Comparison of ENCODE assay signal across 8 worm cellular contexts in genomic region chrIII:3070026-3070573, ce11.
A peak's percentile ranks its signal among the peaks of the same experiment; 100 is the strongest.
TF ChIP-seq lines count a peak whose summit lies in the region.

Gene H06I04.3, plus strand, starts transcription at chrIII:3070523.

TF ChIP-seq in whole organism, L1 larva, 84 proteins besides CTCF, POLR2A, EP300 and RAD21 (continues in another document):
- TF ChIP-seq mep-1 (tag; optimal IDR thresholded peaks at IDR 0.05; lab: Kevin White, UChicago) = peak; percentile 39
- no peak for TF ChIP-seq rnt-1 (tag; optimal IDR thresholded peaks at IDR 0.05; lab: Kevin White, UChicago)
- TF ChIP-seq lin-35 (GFP tag; optimal IDR thresholded peaks at IDR 0.05; lab: Kevin White, UChicago) = peak; percentile 83 to 93
- TF ChIP-seq ceh-82 (tag; optimal IDR thresholded peaks at IDR 0.05; lab: Kevin White, UChicago) = peak in 2 of 3 experiments; percentile 27 to 34
- TF ChIP-seq dpl-1 (GFP tag; optimal IDR thresholded peaks at IDR 0.05; lab: Kevin White, UChicago) = peak; percentile 77 to 91 (median 85)
- peak; percentile 34 for TF ChIP-seq tbx-2 (tag; optimal IDR thresholded peaks at IDR 0.05; lab: Kevin White, UChicago)
- peak; percentile 20 for TF ChIP-seq blmp-1 (tag; optimal IDR thresholded peaks at IDR 0.05; lab: Kevin White, UChicago)
- TF ChIP-seq lsy-2 (tag; optimal IDR thresholded peaks at IDR 0.05; lab: Kevin White, UChicago) = peak; percentile 27 to 79
- no peak for TF ChIP-seq lin-13 (GFP tag; optimal IDR thresholded peaks at IDR 0.05; lab: Kevin White, UChicago)
- TF ChIP-seq skn-1 (tag; optimal IDR thresholded peaks at IDR 0.05; lab: Kevin White, UChicago) = peak; percentile 28

TF ChIP-seq in whole organism, L2 larva, 48 proteins besides CTCF, POLR2A, EP300 and RAD21:
- TF ChIP-seq lsy-2 (tag; optimal IDR thresholded peaks at IDR 0.05; lab: Kevin White, UChicago) (peak in 1 of 2 experiments; percentile 61), gmeb-1 (tag; optimal IDR thresholded peaks at IDR 0.05; lab: Kevin White, UChicago) (peak; percentile 81), nhr-129 (tag; optimal IDR thresholded peaks at IDR 0.05; lab: Kevin White, UChicago) (peak; percentile 20), unc-55 (GFP tag; optimal IDR thresholded peaks at IDR 0.05; lab: Kevin White, UChicago) (peak; percentile 68), aly-2 (tag; optimal IDR thresholded peaks at IDR 0.05; lab: Kevin White, UChicago) (no peak)

TF ChIP-seq in whole organism, L3 larva, 47 proteins besides CTCF, POLR2A, EP300 and RAD21 (continues in another document):
- no peak for TF ChIP-seq fkh-10 (GFP tag; optimal IDR thresholded peaks at IDR 0.05; lab: Kevin White, UChicago)
- no peak for TF ChIP-seq ztf-4 (tag; optimal IDR thresholded peaks at IDR 0.05; lab: Kevin White, UChicago)
- TF ChIP-seq aly-2 (tag; optimal IDR thresholded peaks at IDR 0.05; lab: Kevin White, UChicago) = no peak
- no peak for TF ChIP-seq egl-27 (tag; optimal IDR thresholded peaks at IDR 0.05; lab: Kevin White, UChicago)
- no peak for TF ChIP-seq sea-2 (GFP tag; optimal IDR thresholded peaks at IDR 0.05; lab: Kevin White, UChicago)
- no peak for TF ChIP-seq nhr-28 (tag; optimal IDR thresholded peaks at IDR 0.05; lab: Kevin White, UChicago)
- TF ChIP-seq ZK546.5 (tag; optimal IDR thresholded peaks at IDR 0.05; lab: Kevin White, UChicago) = no peak
- no peak for TF ChIP-seq lsy-12 (tag; optimal IDR thresholded peaks at IDR 0.05; lab: Kevin White, UChicago)
- no peak for TF ChIP-seq mml-1 (tag; optimal IDR thresholded peaks at IDR 0.05; lab: Kevin White, UChicago)
- TF ChIP-seq nhr-67 (tag; optimal IDR thresholded peaks at IDR 0.05; lab: Kevin White, UChicago) = no peak
- TF ChIP-seq pqm-1 (tag; optimal IDR thresholded peaks at IDR 0.05; lab: Kevin White, UChicago) = no peak
- no peak for TF ChIP-seq skn-1 (tag; optimal IDR thresholded peaks at IDR 0.05; lab: Kevin White, UChicago)
- TF ChIP-seq ztf-11 (tag; optimal IDR thresholded peaks at IDR 0.05; lab: Kevin White, UChicago) = no peak
- no peak for TF ChIP-seq nhr-237 (tag; optimal IDR thresholded peaks at IDR 0.05; lab: Kevin White, UChicago)

TF ChIP-seq in whole organism, L4 larva, 104 proteins besides CTCF, POLR2A, EP300 and RAD21 (continues in another document):
- TF ChIP-seq jun-1 (tag; optimal IDR thresholded peaks at IDR 0.05; lab: Kevin White, UChicago) (no peak), lin-38 (GFP tag; IDR thresholded peaks at IDR 0.05; lab: Robert Waterston, UW) (peak; percentile 55), snpc-4 (tag; optimal IDR thresholded peaks at IDR 0.05; lab: Kevin White, UChicago) (no peak), lim-7 (GFP tag; IDR thresholded peaks at IDR 0.05; lab: Robert Waterston, UW) (no peak), ZK546.5 (tag; optimal IDR thresholded peaks at IDR 0.05; lab: Kevin White, UChicago) (no peak), ctbp-1 (GFP tag; IDR thresholded peaks at IDR 0.05; lab: Robert Waterston, UW) (no peak), lsy-2 (tag; optimal IDR thresholded peaks at IDR 0.05; lab: Kevin White, UChicago) (peak in 1 of 2 experiments; percentile 64), ceh-82 (tag; optimal IDR thresholded peaks at IDR 0.05; lab: Kevin White, UChicago) (no peak), Y48G9A.11 (GFP tag; IDR thresholded peaks at IDR 0.05; lab: Robert Waterston, UW) (peak; percentile 88), nhr-25 (tag; optimal IDR thresholded peaks at IDR 0.05; lab: Kevin White, UChicago; ENCODE audit: borderline replicate concordance, insufficient read depth) (no peak), T20F7.1 (GFP tag; optimal IDR thresholded peaks at IDR 0.05; lab: Kevin White, UChicago) (peak; percentile 95), sdz-12 (GFP tag; optimal IDR thresholded peaks at IDR 0.05; lab: Kevin White, UChicago) (no peak), F26F4.8 (GFP tag; conservative IDR thresholded peaks at IDR 0.05; lab: Robert Waterston, UW) (no peak)

TF ChIP-seq in whole organism, early embryonic, 17 proteins besides CTCF, POLR2A, EP300 and RAD21:
- TF ChIP-seq B0310.2 (tag; optimal IDR thresholded peaks at IDR 0.05; lab: Kevin White, UChicago) (no peak), ets-7 (tag; optimal IDR thresholded peaks at IDR 0.05; lab: Kevin White, UChicago) (no peak), F13C5.2 (tag; optimal IDR thresholded peaks at IDR 0.05; lab: Kevin White, UChicago) (peak; percentile 35)

TF ChIP-seq in whole organism, late embryonic, 69 proteins besides CTCF, POLR2A, EP300 and RAD21:
- TF ChIP-seq nfya-1 (tag; optimal IDR thresholded peaks at IDR 0.05; lab: Kevin White, UChicago) (peak; percentile 4), ceh-24 (tag; optimal IDR thresholded peaks at IDR 0.05; lab: Kevin White, UChicago) (no peak)

TF ChIP-seq in whole organism, mixed stage, embryonic, 35 proteins besides CTCF, POLR2A, EP300 and RAD21:
- TF ChIP-seq ceh-43 (GFP tag; optimal IDR thresholded peaks at IDR 0.05; lab: Kevin White, UChicago) (no peak), sem-2 (GFP tag; optimal IDR thresholded peaks at IDR 0.05; lab: Kevin White, UChicago) (no peak), mep-1 (tag; optimal IDR thresholded peaks at IDR 0.05; lab: Kevin White, UChicago) (peak; percentile 3), ces-1 (GFP tag; optimal IDR thresholded peaks at IDR 0.05; lab: Kevin White, UChicago) (peak; percentile 51), lsy-2 (tag; optimal IDR thresholded peaks at IDR 0.05; lab: Kevin White, UChicago) (peak; percentile 51)

TF ChIP-seq in whole organism, young adult, 124 proteins besides CTCF, POLR2A, EP300 and RAD21:
- TF ChIP-seq egl-44 (GFP tag; IDR thresholded peaks at IDR 0.05; lab: Robert Waterston, UW) (no peak), nfya-1 (tag; optimal IDR thresholded peaks at IDR 0.05; lab: Kevin White, UChicago; ENCODE audit: borderline replicate concordance, insufficient read depth) (no peak), xnd-1 (tag; optimal IDR thresholded peaks at IDR 0.05; lab: Kevin White, UChicago) (no peak), F33H1.4 (GFP tag; IDR thresholded peaks at IDR 0.05; lab: Robert Waterston, UW) (no peak), mxl-1 (tag; optimal IDR thresholded peaks at IDR 0.05; lab: Kevin White, UChicago) (no peak), lsy-27 (tag; optimal IDR thresholded peaks at IDR 0.05; lab: Kevin White, UChicago; ENCODE audit: borderline replicate concordance, insufficient read depth) (no peak), Y79H2A.3 (GFP tag; conservative IDR thresholded peaks at IDR 0.05; lab: Robert Waterston, UW) (no peak), ceh-40 (GFP tag; IDR thresholded peaks at IDR 0.05; lab: Robert Waterston, UW) (no peak), mcd-1 (GFP tag; IDR thresholded peaks at IDR 0.05; lab: Robert Waterston, UW) (no peak), lin-54 (GFP tag; optimal IDR thresholded peaks at IDR 0.05; lab: Kevin White, UChicago) (peak; percentile 6), Y53G8AR.9 (GFP tag; conservative IDR thresholded peaks at IDR 0.05; lab: Robert Waterston, UW) (no peak), nhr-90 (tag; optimal IDR thresholded peaks at IDR 0.05; lab: Kevin White, UChicago) (no peak), dpl-1 (GFP tag; optimal IDR thresholded peaks at IDR 0.05; lab: Kevin White, UChicago) (peak; percentile 20), aptf-2 (GFP tag; conservative IDR thresholded peaks at IDR 0.05; lab: Robert Waterston, UW) (no peak), hlh-26 (GFP tag; conservative IDR thresholded peaks at IDR 0.05; lab: Robert Waterston, UW) (no peak), rcor-1 (GFP tag; IDR thresholded peaks at IDR 0.05; lab: Robert Waterston, UW) (no peak), T07F8.4 (tag; optimal IDR thresholded peaks at IDR 0.05; lab: Kevin White, UChicago) (no peak), snpc-4 (GFP tag; optimal IDR thresholded peaks at IDR 0.05; lab: Kevin White, UChicago) (no peak), snpc-4 (tag; optimal IDR thresholded peaks at IDR 0.05; lab: Kevin White, UChicago) (no peak), him-1 (tag; optimal IDR thresholded peaks at IDR 0.05; lab: Kevin White, UChicago) (no peak), lin-35 (GFP tag; optimal IDR thresholded peaks at IDR 0.05; lab: Kevin White, UChicago) (peak in 1 of 3 experiments; percentile 42), efl-1 (GFP tag; optimal IDR thresholded peaks at IDR 0.05; lab: Kevin White, UChicago) (peak; percentile 13), atf-7 (tag; optimal IDR thresholded peaks at IDR 0.05; lab: Kevin White, UChicago) (no peak), F55B11.4 (tag; optimal IDR thresholded peaks at IDR 0.05; lab: Kevin White, UChicago; ENCODE audit: borderline replicate concordance, insufficient read depth) (no peak), ztf-18 (tag; optimal IDR thresholded peaks at IDR 0.05; lab: Kevin White, UChicago) (no peak), madf-6 (GFP tag; IDR thresholded peaks at IDR 0.05; lab: Robert Waterston, UW) (no peak), egl-18 (GFP tag; IDR thresholded peaks at IDR 0.05; lab: Robert Waterston, UW) (no peak), F37B4.10 (GFP tag; IDR thresholded peaks at IDR 0.05; lab: Robert Waterston, UW) (no peak), attf-3 (GFP tag; conservative IDR thresholded peaks at IDR 0.05; lab: Robert Waterston, UW) (peak; percentile 93), lag-1 (GFP tag; IDR thresholded peaks at IDR 0.05; lab: Robert Waterston, UW) (no peak), Y95B8A.8 (GFP tag; IDR thresholded peaks at IDR 0.05; lab: Robert Waterston, UW) (no peak)
